Worm (Caenorhabditis elegans) whole organism, L3 larva: Measurements from ENCODE around the gene mrpl-48.

Experiments used
- elt-1 ChIP-seq: fragments of 150-350 bp; optimal IDR thresholded peaks from 2 replicates; lab custom pipeline; 2014; ENCODE audit warnings: missing biosample characterization, missing genetic modification characterization
- fkh-10 ChIP-seq: sonication (generic microtip); optimal IDR thresholded peaks from 2 replicates; lab custom pipeline; 2017; ENCODE audit warnings: missing biosample characterization, missing genetic modification reagents, missing genetic modification characterization
- fos-1 ChIP-seq: fragments of 150-350 bp; optimal IDR thresholded peaks from 2 replicates; lab custom pipeline; 2014; ENCODE audit warnings: missing biosample characterization, missing genetic modification characterization
- lin-15B ChIP-seq: fragments of 150-350 bp; optimal IDR thresholded peaks from 2 replicates; lab custom pipeline; 2014; ENCODE audit warnings: missing biosample characterization, missing genetic modification characterization
- lin-39 ChIP-seq: fragments of 150-350 bp; optimal IDR thresholded peaks from 2 replicates; lab custom pipeline; 2018; ENCODE audit warnings: missing biosample characterization, missing genetic modification reagents, missing genetic modification characterization
- mdl-1 ChIP-seq: fragments of 150-350 bp; optimal IDR thresholded peaks from 2 replicates; lab custom pipeline; 2014; ENCODE audit warnings: missing biosample characterization, missing genetic modification characterization
- nhr-12 ChIP-seq: fragments of 150-350 bp; optimal IDR thresholded peaks from 2 replicates; lab custom pipeline; 2014; ENCODE audit warnings: missing biosample characterization, missing genetic modification characterization
- nhr-76 ChIP-seq: fragments of 150-350 bp; sonication (generic microtip); optimal IDR thresholded peaks from 5 replicates; lab custom pipeline; 2014; ENCODE audit warnings: missing biosample characterization, missing genetic modification characterization
- pha-4 ChIP-seq: fragments of 150-350 bp; optimal IDR thresholded peaks from 2 replicates; lab custom pipeline; 2014; ENCODE audit warnings: missing biosample characterization, missing genetic modification reagents, missing genetic modification characterization
- skn-1 ChIP-seq: fragments of 150-350 bp; optimal IDR thresholded peaks from 2 replicates; lab custom pipeline; 2014; ENCODE audit warnings: missing biosample characterization, missing genetic modification characterization
- tbx-2 ChIP-seq: sonication (generic microtip); optimal IDR thresholded peaks from 2 replicates; lab custom pipeline; 2016; ENCODE audit warnings: mild to moderate bottlenecking, missing genetic modification characterization, missing compliant biosample characterization
- zag-1 ChIP-seq: fragments of 150-350 bp; optimal IDR thresholded peaks from 2 replicates; lab custom pipeline; 2014; ENCODE audit warnings: missing biosample characterization, missing genetic modification characterization

DNA sequence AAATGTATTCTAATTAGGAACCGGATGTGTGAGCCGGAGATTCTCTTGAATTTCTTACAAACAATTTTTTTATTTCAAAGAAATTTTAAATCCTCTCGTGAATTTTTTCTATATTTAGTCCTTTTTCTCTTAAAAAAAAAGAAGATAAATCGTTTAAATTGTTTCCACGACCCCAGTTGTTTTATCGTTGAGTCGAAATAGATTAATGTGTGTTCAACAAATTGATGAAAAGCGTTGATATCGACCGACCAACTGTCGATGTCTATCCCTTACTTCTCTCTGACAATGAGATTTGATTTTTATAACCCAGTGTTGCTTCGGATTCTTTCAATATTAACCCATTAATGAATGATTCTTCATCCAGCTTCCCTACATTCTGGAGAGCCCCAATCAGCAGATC is 12.7 kb downstream of the mrpl-48 start, which contains the start of gene CD4.1:
- TF ChIP-seq mdl-1 (tag; lab: Kevin White, UChicago) (no peak), fos-1 (tag; lab: Kevin White, UChicago) (no peak), tbx-2 (no peak), pha-4 (tag; lab: Kevin White, UChicago) (no peak), skn-1 (tag; lab: Kevin White, UChicago) (no peak), elt-1 (tag; lab: Kevin White, UChicago) (no peak), lin-15B (no peak), lin-39 (tag; lab: Kevin White, UChicago) (no peak), zag-1 (tag; lab: Kevin White, UChicago) (no peak), nhr-76 (no peak), nhr-12 (tag; lab: Kevin White, UChicago) (no peak), fkh-10 (no peak)
